Fruit fly (Drosophila melanogaster): ENCODE results near the gene CG31279.
A peak's percentile ranks its signal among the peaks of the same experiment; 100 is the strongest.

CG31279 gene

DNA sequence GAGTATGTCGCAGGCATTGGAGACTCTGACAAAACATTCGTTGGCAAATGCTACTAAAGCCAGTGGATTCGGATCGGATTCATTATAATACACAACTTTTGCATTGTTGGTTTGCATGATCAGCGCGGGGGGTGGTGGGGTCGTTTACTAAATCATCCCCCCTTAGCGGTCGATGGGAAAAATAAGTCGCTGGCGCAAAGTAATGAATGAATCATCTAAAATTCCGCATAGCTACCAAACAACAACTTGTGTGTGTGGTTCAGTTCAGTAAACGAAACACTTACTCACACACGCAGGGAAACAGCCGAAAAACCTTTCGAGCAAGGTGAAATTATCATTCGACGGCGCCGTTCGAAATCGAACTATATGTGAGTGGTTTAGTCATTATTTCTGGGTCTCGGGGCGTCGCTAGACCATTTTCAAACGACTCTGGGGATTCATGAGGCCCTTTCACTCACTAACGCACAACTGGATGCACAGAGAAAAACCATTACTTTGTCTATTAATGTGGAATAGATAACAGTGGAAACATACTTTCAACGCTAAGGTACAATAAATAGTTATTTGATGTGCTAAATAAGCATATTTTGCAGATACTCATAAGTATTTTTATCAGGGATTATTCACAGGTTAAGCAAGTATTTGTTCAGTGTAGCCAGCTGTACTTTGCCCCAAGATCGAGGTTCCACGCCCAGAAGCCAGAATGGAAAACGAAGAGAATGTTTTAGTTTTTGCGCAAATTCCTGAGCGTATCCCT is 18.1 kb downstream of the CG31279 start (continued):
- peak; percentile 17; the same call in 2 of the 3 replicates for TF ChIP-seq CG34422 (GFP tag; IDR thresholded peaks at IDR 0.05)
- peak; percentile 82 for TF ChIP-seq pnt (GFP tag; optimal IDR thresholded peaks at IDR 0.05)
- peak; percentile 69 for TF ChIP-seq CG2120 (GFP tag; optimal IDR thresholded peaks at IDR 0.05)
- peak; percentile 77 for TF ChIP-seq Gug (GFP tag; IDR thresholded peaks at IDR 0.05)
- no peak for TF ChIP-seq vnd (GFP tag; IDR thresholded peaks at IDR 0.05; ENCODE audit: partially characterized antibody)
- peak; percentile 71; the same call in 1 of the 2 replicates for TF ChIP-seq Lim3 (GFP tag; IDR thresholded peaks at IDR 0.05)
- TF ChIP-seq Max (GFP tag; optimal IDR thresholded peaks at IDR 0.05) = no peak
- TF ChIP-seq fd102C (GFP tag; optimal IDR thresholded peaks at IDR 0.05) = no peak
- peak; percentile 65 for TF ChIP-seq nmo (GFP tag; optimal IDR thresholded peaks at IDR 0.05)
- TF ChIP-seq CG18764 (GFP tag; optimal IDR thresholded peaks at IDR 0.05) = peak; percentile 58
- TF ChIP-seq CG17359 (tag; optimal IDR thresholded peaks at IDR 0.05) = peak; percentile 85
- no peak for TF ChIP-seq D (optimal IDR thresholded peaks at IDR 0.05)
- TF ChIP-seq D (GFP tag; optimal IDR thresholded peaks at IDR 0.05) = no peak
- no peak for TF ChIP-seq ems (GFP tag; optimal IDR thresholded peaks at IDR 0.05)
- TF ChIP-seq CG11560 (tag; IDR thresholded peaks at IDR 0.05) = no peak; the same call in 2 of the 3 replicates
- no peak for TF ChIP-seq pita (GFP tag; optimal IDR thresholded peaks at IDR 0.05)
- TF ChIP-seq eve (GFP tag; optimal IDR thresholded peaks at IDR 0.05) = peak in 1 of 2 experiments; percentile 94
- TF ChIP-seq ham (GFP tag; IDR thresholded peaks at IDR 0.05) = peak; percentile 65
- no peak for TF ChIP-seq Deaf1 (tag; optimal IDR thresholded peaks at IDR 0.05)
- TF ChIP-seq cg (GFP tag; optimal IDR thresholded peaks at IDR 0.05) = peak; percentile 39
- peak; percentile 51 for TF ChIP-seq tio (GFP tag; optimal IDR thresholded peaks at IDR 0.05)
- peak; percentile 61 for TF ChIP-seq Oli (tag; optimal IDR thresholded peaks at IDR 0.05)
- peak; percentile 50 for TF ChIP-seq zen (tag; optimal IDR thresholded peaks at IDR 0.05)
- TF ChIP-seq CG1832 (GFP tag; optimal IDR thresholded peaks at IDR 0.05) = no peak
- no peak for TF ChIP-seq HmgD (GFP tag; optimal IDR thresholded peaks at IDR 0.05)
- TF ChIP-seq Chrac-16 (GFP tag; optimal IDR thresholded peaks at IDR 0.05) = peak; percentile 47
- peak; percentile 3 for TF ChIP-seq slou (GFP tag; optimal IDR thresholded peaks at IDR 0.05)
- peak; percentile 68 for TF ChIP-seq CG32767 (GFP tag; IDR thresholded peaks at IDR 0.05)
- TF ChIP-seq ac (GFP tag; optimal IDR thresholded peaks at IDR 0.05) = no peak
- TF ChIP-seq Ssrp (tag; optimal IDR thresholded peaks at IDR 0.05) = peak; percentile 75
- 0 out of 3 replicates have a peak, but pooled peaks have one; percentile 86 for TF ChIP-seq CG17361 (GFP tag; IDR thresholded peaks at IDR 0.05)
- TF ChIP-seq pum (GFP tag; optimal IDR thresholded peaks at IDR 0.05) = peak; percentile 25
- peak; percentile 68; the same call in 2 of the 3 replicates for TF ChIP-seq Mrtf (GFP tag; IDR thresholded peaks at IDR 0.05)
- TF ChIP-seq CG10543 (GFP tag; optimal IDR thresholded peaks at IDR 0.05) = no peak
- no peak for TF ChIP-seq pan (optimal IDR thresholded peaks at IDR 0.05)
- TF ChIP-seq pan (GFP tag; optimal IDR thresholded peaks at IDR 0.05 in 1 of 2, IDR thresholded peaks at IDR 0.05 in 1 of 2) = peak in 1 of 2 experiments; percentile 79
- peak in 1 of 2 experiments; percentile 71 for TF ChIP-seq dpn (GFP tag; optimal IDR thresholded peaks at IDR 0.05)
- peak; percentile 95 for TF ChIP-seq Med (GFP tag)
- TF ChIP-seq B-H2 (GFP tag; optimal IDR thresholded peaks at IDR 0.05) = no peak
- TF ChIP-seq CG7928 (GFP tag; optimal IDR thresholded peaks at IDR 0.05) = no peak
- no peak for TF ChIP-seq Dip2 (GFP tag; IDR thresholded peaks at IDR 0.05)
- TF ChIP-seq sqz (GFP tag; optimal IDR thresholded peaks at IDR 0.05) = no peak
- peak; percentile 30 for TF ChIP-seq Dad (GFP tag; optimal IDR thresholded peaks at IDR 0.05)
- no peak for TF ChIP-seq sna (GFP tag; IDR thresholded peaks at IDR 0.05; ENCODE audit: partially characterized antibody)
- TF ChIP-seq bowl (GFP tag; IDR thresholded peaks at IDR 0.05) = peak; percentile 27; the same call in 1 of the 2 replicates
- TF ChIP-seq fru (optimal IDR thresholded peaks at IDR 0.05) = no peak
- peak; percentile 56 for TF ChIP-seq CG15269 (tag; optimal IDR thresholded peaks at IDR 0.05)
- peak; percentile 44 for TF ChIP-seq scrt (GFP tag; optimal IDR thresholded peaks at IDR 0.05)
- peak in 1 of 2 experiments; percentile 60 for TF ChIP-seq Hr78 (GFP tag; optimal IDR thresholded peaks at IDR 0.05)
- peak; percentile 14 for TF ChIP-seq CG1233 (GFP tag; optimal IDR thresholded peaks at IDR 0.05)

Data from whole organism, embryonic.